Fruit fly (Drosophila melanogaster): ENCODE measurements around the gene ect.

Gene ect

dm6 chr3L:10201655-10202054, at the start of gene ect:
Gene ect, minus strand, starts transcription at chr3L:10201837.
- no peak for TF ChIP-seq noc (tag; optimal IDR thresholded peaks at IDR 0.05)

- TF ChIP-seq noc (tag; optimal IDR thresholded peaks at IDR 0.05) = no peak
Observed at dm6 chr3L:10249836-10250235, 48.2 kb upstream of the ect start.

- TF ChIP-seq noc (tag; optimal IDR thresholded peaks at IDR 0.05) = no peak
Observed at dm6 chr3L:10247579-10247978, 45.9 kb upstream of the ect start.

DNA sequence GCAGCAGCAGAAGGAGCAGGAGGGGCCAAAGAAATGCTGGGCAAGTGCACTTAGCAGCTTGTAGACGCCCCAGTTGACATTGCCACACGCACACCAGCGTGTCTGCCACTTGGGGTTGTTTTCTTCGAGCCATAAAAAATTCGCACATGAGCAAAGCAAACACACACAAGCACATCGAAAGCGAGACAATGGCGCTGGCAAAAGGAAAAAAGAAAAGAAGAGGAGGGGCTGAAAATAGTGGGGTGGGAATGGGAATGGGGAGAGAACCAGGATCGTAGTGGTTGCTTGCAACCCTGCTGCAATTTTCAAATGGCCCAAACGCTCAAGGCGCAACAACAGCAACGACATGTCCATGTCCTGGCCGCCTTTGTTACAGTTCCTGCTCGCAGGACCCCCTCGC, 45.5 kb upstream of the ect start:
- no peak for TF ChIP-seq noc (tag; optimal IDR thresholded peaks at IDR 0.05)

- no peak for TF ChIP-seq noc (tag; optimal IDR thresholded peaks at IDR 0.05)
Observed at dm6 chr3L:10246226-10246778, 44.7 kb upstream of the ect start.

DNA sequence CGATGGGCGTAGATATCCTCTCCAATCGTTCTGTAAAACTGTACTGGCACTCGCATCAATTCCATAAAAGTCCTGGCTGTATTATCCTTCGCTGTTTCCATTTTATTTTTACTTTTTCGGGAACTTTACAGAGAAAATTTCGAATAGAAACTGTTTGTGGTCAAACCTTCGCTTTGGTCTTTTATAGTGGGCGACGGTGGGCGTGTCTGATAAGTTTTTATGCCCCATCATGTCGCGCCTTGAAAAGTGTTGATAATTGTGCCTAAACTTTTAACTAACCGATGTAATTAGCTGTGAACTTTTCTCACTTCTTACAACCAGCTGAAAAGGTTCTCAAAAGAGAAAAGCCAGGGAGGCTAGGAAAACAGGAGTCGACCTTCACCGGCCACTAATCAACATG, 43.0 kb upstream of the ect start, which contains the start of gene Or67c:
Gene Or67c, minus strand, starts transcription at position 101 of the 400 bp plus-strand sequence.
- TF ChIP-seq noc (tag; optimal IDR thresholded peaks at IDR 0.05) = no peak

DNA sequence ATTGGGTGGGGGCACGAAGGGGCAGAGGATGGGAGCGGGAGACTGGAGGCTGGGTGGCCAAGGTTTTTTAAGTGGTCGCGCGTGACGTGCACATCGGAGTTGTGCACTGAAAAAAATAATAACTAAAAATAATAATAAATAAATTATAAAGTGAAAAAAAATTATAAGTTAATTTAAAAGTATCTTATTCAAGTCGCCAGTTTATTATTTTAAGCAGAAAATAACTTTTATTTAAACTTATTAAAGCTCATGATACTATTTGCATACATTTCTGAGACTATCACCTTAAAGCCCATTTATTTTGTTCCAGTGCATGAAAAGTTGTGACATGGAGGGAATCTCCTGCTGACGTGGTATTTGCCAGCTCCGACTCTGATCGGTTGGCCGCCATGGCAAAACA, 40.6 kb upstream of the ect start:
- no peak for TF ChIP-seq noc (tag; optimal IDR thresholded peaks at IDR 0.05)

DNA sequence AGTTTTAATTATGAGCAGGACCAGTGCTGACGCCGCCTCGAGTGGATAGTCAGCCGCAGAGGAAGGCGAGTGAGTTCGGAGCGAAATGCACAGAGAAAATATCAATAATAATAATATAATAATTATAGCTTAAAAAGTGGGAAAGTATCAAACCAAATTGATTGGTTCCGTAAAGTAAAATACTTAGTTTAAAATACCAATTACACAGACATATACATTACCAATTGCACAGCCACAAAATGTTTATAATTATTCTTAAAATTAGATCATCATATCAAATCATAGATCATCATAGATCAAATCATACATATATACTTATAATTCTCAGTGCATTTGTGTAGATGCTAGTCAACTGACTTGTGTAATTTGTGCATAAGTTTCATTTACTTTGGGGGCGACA, 36.9 kb upstream of the ect start:
- TF ChIP-seq noc (tag; optimal IDR thresholded peaks at IDR 0.05) = no peak

- no peak for TF ChIP-seq noc (tag; optimal IDR thresholded peaks at IDR 0.05)
Observed at dm6 chr3L:10233025-10233424, 31.4 kb upstream of the ect start.

dm6 chr3L:10230542-10230941, 28.9 kb upstream of the ect start:
- no peak for TF ChIP-seq noc (tag; optimal IDR thresholded peaks at IDR 0.05)

dm6 chr3L:10227094-10227493, 25.5 kb upstream of the ect start:
- TF ChIP-seq noc (tag; optimal IDR thresholded peaks at IDR 0.05) = no peak

DNA sequence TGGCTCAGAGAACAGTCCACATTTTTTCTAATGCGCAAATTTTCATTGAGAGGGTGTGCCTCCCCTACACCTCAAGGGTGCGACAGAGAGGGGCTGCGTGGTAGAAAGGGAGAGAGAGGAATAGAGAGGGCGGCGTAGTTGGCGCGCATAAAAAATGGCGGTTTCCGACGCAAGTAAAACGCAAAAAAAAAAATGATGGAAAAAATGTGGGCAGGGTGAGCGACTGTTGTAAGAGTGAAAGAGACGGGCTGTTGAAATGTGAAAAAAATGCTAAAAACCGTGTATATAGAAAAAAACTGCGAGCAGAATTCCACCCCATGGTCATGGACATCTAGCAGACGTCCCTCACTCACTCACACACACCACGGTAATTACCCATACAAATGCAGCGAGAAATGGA, 24.4 kb upstream of the ect start:
- no peak for TF ChIP-seq noc (tag; optimal IDR thresholded peaks at IDR 0.05)

DNA sequence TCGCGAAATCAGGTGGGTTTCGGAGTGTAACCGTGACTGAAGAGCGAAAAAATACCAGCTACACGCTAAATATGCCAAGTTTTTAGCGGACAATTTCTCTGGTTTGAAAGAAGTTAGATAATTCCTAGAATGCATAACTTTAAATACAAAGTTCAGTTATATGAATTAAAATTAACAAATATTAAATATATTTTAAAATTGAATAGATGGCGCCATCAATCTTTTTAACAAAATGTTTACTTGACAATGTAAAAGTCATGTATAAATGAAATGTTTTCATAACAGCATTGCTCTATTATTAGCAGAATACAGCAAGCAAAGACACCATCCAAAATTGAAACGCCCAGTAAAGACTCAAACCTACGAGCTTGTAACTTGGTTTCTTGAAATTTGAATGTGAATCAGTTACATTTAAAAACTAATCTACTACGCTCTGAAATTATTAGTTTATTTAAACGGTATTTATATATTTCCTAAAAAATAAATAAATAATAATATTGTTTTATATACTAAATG, 23.6 kb upstream of the ect start, which contains the start of gene scramb1:
Gene scramb1, minus strand, starts transcription at position 27 of the 516 bp plus-strand sequence.
- TF ChIP-seq noc (tag; optimal IDR thresholded peaks at IDR 0.05) = no peak

DNA sequence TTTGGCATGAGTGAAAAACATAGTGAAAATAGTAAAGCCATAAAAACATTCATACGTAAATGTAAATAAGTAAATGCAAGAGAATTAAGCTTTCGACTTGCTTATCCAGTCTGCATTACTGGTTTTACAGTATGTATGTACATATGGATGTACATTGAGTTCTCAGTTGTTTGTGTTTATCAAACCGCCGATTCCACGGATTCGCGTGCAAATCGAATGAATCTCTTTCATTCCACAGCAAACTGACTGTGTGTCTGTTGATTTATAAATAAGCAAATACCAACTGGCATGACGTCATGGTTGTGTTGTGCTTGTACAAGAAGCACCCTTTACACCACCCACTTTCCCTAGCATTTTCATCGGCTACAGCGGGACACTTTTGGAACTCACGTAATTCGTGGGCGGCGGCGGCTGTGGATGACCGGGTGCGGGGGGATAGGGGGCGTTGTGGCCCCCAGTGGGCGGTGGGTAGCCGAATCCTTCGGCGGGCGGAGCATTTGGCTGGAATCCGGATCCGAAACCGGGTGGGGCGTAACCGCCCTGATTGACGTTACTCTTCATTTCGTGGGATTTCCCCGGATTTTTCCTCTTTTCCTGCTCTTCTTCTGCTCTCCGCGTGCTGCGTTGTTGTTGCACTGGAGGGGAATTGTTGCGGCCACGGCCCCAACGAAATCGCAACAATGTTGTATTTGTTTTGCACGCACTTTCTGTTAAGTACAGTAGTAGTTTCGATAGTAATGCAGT, 23.0 kb upstream of the ect start:
- no peak for TF ChIP-seq noc (tag; optimal IDR thresholded peaks at IDR 0.05)

- no peak for TF ChIP-seq noc (tag; optimal IDR thresholded peaks at IDR 0.05)
Observed at dm6 chr3L:10223397-10223796, 21.8 kb upstream of the ect start.

DNA sequence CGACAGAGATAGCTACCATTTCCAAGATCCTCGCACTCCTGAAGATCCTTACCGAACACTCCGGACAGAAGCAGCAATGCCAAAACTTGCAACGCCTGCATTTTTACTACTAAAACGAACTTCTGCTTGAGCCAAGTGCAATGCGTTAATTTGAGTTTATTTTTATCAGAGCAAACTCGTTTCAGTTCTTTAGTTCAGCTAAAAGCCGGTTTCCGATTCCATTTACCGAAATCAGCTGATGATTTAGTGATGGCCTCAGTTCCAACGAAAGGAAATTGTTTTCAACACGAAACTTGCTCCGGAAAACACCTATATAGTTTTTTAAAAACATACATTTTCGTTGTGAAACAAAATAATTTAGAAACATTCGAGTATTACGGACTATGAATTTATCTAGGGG, 18.4 kb upstream of the ect start, which contains the start of gene CG32055:
Gene CG32055, minus strand, starts transcription at position 101 of the 400 bp plus-strand sequence.
- TF ChIP-seq noc (tag; optimal IDR thresholded peaks at IDR 0.05) = no peak

DNA sequence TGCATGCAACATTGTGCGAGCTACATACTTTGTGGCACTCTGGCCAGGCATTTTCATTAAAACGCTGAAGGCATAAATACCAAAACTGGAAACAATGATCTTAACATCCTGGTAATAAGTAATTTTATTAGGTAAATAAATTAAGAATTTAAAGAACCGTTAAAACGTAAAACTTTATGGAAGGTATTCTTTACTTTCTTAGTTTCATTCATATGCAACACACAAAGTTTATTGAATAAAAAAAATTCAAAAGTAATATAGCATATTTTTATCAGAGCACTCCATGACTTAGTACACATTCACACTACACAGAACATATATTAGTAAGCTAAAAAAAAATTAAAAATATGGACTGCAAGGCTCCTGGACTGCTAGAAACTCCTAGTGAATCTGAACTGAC, 13.7 kb upstream of the ect start, which contains the start of gene CG8065:
Gene CG8065, plus strand, starts transcription at position 301 of the 400 bp plus-strand sequence.
- TF ChIP-seq noc (tag; optimal IDR thresholded peaks at IDR 0.05) = no peak
